Worm (Caenorhabditis elegans) whole organism, young adult: ENCODE measurements around the gene clec-32.

Experiments used
- F39B2.1 ChIP-seq: fragments of 200-800 bp; sonication (Bioruptor generic); IDR thresholded peaks from 2 replicates; pipeline ENCODE4 v1.3.6; 2022; ENCODE audit warnings: missing genetic modification reagents, missing genetic modification characterization, missing compliant biosample characterization
- dpff-1 ChIP-seq: sonication (generic microtip); optimal IDR thresholded peaks from 2 replicates; lab custom pipeline; 2017; ENCODE audit warnings: mild to moderate bottlenecking, missing genetic modification characterization, missing compliant biosample characterization
- ekl-4 ChIP-seq: fragments of 200-800 bp; sonication (Bioruptor generic); IDR thresholded peaks from 2 replicates; pipeline ENCODE4 v1.3.6; 2022; ENCODE audit warnings: missing genetic modification reagents, missing genetic modification characterization, missing compliant biosample characterization
- ets-4 ChIP-seq: fragments of 200-800 bp; sonication (Bioruptor generic); optimal IDR thresholded peaks from 2 replicates; lab custom pipeline; 2018; ENCODE audit warnings: mild to moderate bottlenecking, missing genetic modification characterization, missing compliant biosample characterization
- pha-4 ChIP-seq: fragments of 150-350 bp; sonication (generic microtip); optimal IDR thresholded peaks from 2 replicates; lab custom pipeline; 2014; ENCODE audit warnings: missing biosample characterization, missing genetic modification reagents, missing genetic modification characterization

ce11 chrV:16840283-16840682 is 21.3 kb downstream of the clec-32 start:
- TF ChIP-seq ekl-4 (GFP tag; lab: Robert Waterston, UW) (no peak), dpff-1 (tag; lab: Kevin White, UChicago) (no peak), F39B2.1 (GFP tag; lab: Robert Waterston, UW) (no peak), pha-4 (tag; lab: Kevin White, UChicago) (no peak), ets-4 (no peak)
